Fruit fly (Drosophila melanogaster): ENCODE data around the gene CG3402.
A peak's percentile ranks its signal among the peaks of the same experiment; 100 is the strongest.

CG3402 gene

dm6 chr3L:642865-643738 lies 9.6 kb downstream of the CG3402 start:
- TF ChIP-seq noc (tag; optimal IDR thresholded peaks at IDR 0.05) = no peak

- TF ChIP-seq noc (tag; optimal IDR thresholded peaks at IDR 0.05) = no peak
Measured at dm6 chr3L:642146-642864, 10.4 kb downstream of the CG3402 start.

dm6 chr3L:641436-641835 lies 11.2 kb downstream of the CG3402 start:
- TF ChIP-seq noc (tag; optimal IDR thresholded peaks at IDR 0.05) = no peak

dm6 chr3L:640324-640974 lies 12.2 kb downstream of the CG3402 start:
- TF ChIP-seq noc (tag; optimal IDR thresholded peaks at IDR 0.05) = peak; percentile 45

- no peak for TF ChIP-seq noc (tag; optimal IDR thresholded peaks at IDR 0.05)
Measured at dm6 chr3L:639460-640103, 13.1 kb downstream of the CG3402 start.

dm6 chr3L:638757-639353 lies 13.8 kb downstream of the CG3402 start:
- no peak for TF ChIP-seq noc (tag; optimal IDR thresholded peaks at IDR 0.05)

- TF ChIP-seq noc (tag; optimal IDR thresholded peaks at IDR 0.05) = no peak
Measured at dm6 chr3L:638031-638414, 14.7 kb downstream of the CG3402 start.

- no peak for TF ChIP-seq noc (tag; optimal IDR thresholded peaks at IDR 0.05)
Measured at dm6 chr3L:637329-638030, 15.2 kb downstream of the CG3402 start.

dm6 chr3L:636434-636833 lies 16.2 kb downstream of the CG3402 start:
- no peak for TF ChIP-seq noc (tag; optimal IDR thresholded peaks at IDR 0.05)

dm6 chr3L:635529-635928 lies 17.2 kb downstream of the CG3402 start:
- TF ChIP-seq noc (tag; optimal IDR thresholded peaks at IDR 0.05) = no peak

- TF ChIP-seq noc (tag; optimal IDR thresholded peaks at IDR 0.05) = no peak
Measured at dm6 chr3L:635016-635363, 17.7 kb downstream of the CG3402 start.

dm6 chr3L:634319-635015 lies 18.2 kb downstream of the CG3402 start:
- TF ChIP-seq noc (tag; optimal IDR thresholded peaks at IDR 0.05) = peak; percentile 30

dm6 chr3L:633272-634254 lies 19.1 kb downstream of the CG3402 start:
- TF ChIP-seq noc (tag; optimal IDR thresholded peaks at IDR 0.05) = no peak

Measured in whole organism, larva.